1 fruit fly cellular context compared by ENCODE assay signal in the genomic region with DNA sequence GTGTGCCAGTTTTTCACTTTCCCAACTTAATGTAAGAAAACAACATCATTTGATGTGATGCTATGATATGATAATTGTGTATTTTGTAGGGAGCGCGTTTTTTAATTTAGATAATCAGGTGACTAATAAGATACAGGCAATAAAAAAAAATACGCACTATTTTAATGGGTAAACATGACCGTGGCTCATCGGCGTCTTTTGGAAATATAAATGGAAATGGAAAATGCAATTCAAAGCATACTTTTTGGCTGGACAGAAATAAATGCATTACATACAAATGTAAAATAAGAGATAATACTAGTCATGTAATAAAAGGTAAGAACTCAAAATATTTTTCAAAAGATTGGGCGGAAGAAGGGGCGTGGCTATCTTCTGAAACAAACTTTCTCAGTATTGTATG.
TF ChIP-seq lines count a peak whose summit lies in the region.

No protein-coding gene starts in this region.

TF ChIP-seq in whole organism, embryonic, 481 proteins besides CTCF, POLR2A, EP300 and RAD21 (continued from another document):
- TF ChIP-seq Dbx (GFP tag; IDR thresholded peaks at IDR 0.05; lab: Robert Waterston, UW), result 0 out of 3 replicates have a peak, but pooled peaks have one; percentile 7
- TF ChIP-seq Nf-YC (tag; optimal IDR thresholded peaks at IDR 0.05; lab: Kevin White, UChicago), result no peak
- TF ChIP-seq zfh1 (GFP tag; IDR thresholded peaks at IDR 0.05; lab: Robert Waterston, UW), result no peak
- peak; percentile 31 for TF ChIP-seq CG6765 (GFP tag; optimal IDR thresholded peaks at IDR 0.05; lab: Kevin White, UChicago)
- peak; percentile 17 for TF ChIP-seq Med (GFP tag; lab: Kevin White, UChicago)
- peak; percentile 28; the same call in 1 of the 2 replicates for TF ChIP-seq CG13287 (GFP tag; IDR thresholded peaks at IDR 0.05; lab: Robert Waterston, UW; ENCODE audit: partially characterized antibody)
- peak; percentile 33 for TF ChIP-seq D19B (GFP tag; optimal IDR thresholded peaks at IDR 0.05; lab: Kevin White, UChicago)
- no peak for TF ChIP-seq Xbp1 (GFP tag; optimal IDR thresholded peaks at IDR 0.05; lab: Kevin White, UChicago)
- TF ChIP-seq amos (GFP tag; IDR thresholded peaks at IDR 0.05; lab: Robert Waterston, UW; ENCODE audit: partially characterized antibody), result peak; percentile 38; the same call in 1 of the 2 replicates
- TF ChIP-seq croc (GFP tag; conservative IDR thresholded peaks at IDR 0.05; lab: Robert Waterston, UW), result no peak
- peak; percentile 34 for TF ChIP-seq exex (tag; optimal IDR thresholded peaks at IDR 0.05; lab: Kevin White, UChicago)
